Fruit fly (Drosophila melanogaster): ENCODE data around the gene Srp14.

- TF ChIP-seq eg (GFP tag; IDR thresholded peaks at IDR 0.05), result no peak
- TF ChIP-seq spab (GFP tag; optimal IDR thresholded peaks at IDR 0.05), result no peak
- no peak for TF ChIP-seq CG6276 (GFP tag; optimal IDR thresholded peaks at IDR 0.05)
- no peak for TF ChIP-seq ss (GFP tag; optimal IDR thresholded peaks at IDR 0.05)
- TF ChIP-seq Eip93F (GFP tag; optimal IDR thresholded peaks at IDR 0.05), result no peak
- no peak for TF ChIP-seq CG6808 (GFP tag; optimal IDR thresholded peaks at IDR 0.05)
- TF ChIP-seq Lpt (GFP tag; optimal IDR thresholded peaks at IDR 0.05), result no peak
- TF ChIP-seq CG3032 (tag; optimal IDR thresholded peaks at IDR 0.05), result no peak
- no peak for TF ChIP-seq Blimp-1 (GFP tag; optimal IDR thresholded peaks at IDR 0.05)
- no peak for TF ChIP-seq fkh (GFP tag; optimal IDR thresholded peaks at IDR 0.05)
- TF ChIP-seq CG11762 (GFP tag; optimal IDR thresholded peaks at IDR 0.05; ENCODE audit: insufficient read depth), result no peak
- TF ChIP-seq lz (GFP tag; optimal IDR thresholded peaks at IDR 0.05), result no peak
- TF ChIP-seq Smox (GFP tag; optimal IDR thresholded peaks at IDR 0.05), result no peak
These were observed 41.9 kb downstream of the Srp14 start, which contains the start of gene H for dm6 chr3R:20621805-20622286.

Data from whole organism, prepupa.